Worm (Caenorhabditis elegans): ENCODE results near the gene F59F5.4.

ce11 chrX:10534625-10535244, 8.1 kb upstream of the F59F5.4 start:
- TF ChIP-seq ets-7 (tag; optimal IDR thresholded peaks at IDR 0.05) (no peak), hmg-4 (GFP tag; optimal IDR thresholded peaks at IDR 0.05) (no peak), tbx-37 (GFP tag; conservative IDR thresholded peaks at IDR 0.05) (no peak), ama-1 (optimal IDR thresholded peaks at IDR 0.05) (no peak), flt-1 (GFP tag; IDR thresholded peaks at IDR 0.05) (no peak), tbx-11 (GFP tag; IDR thresholded peaks at IDR 0.05) (no peak), B0310.2 (tag; optimal IDR thresholded peaks at IDR 0.05) (no peak), ceh-36 (tag; optimal IDR thresholded peaks at IDR 0.05) (no peak), tra-4 (tag; optimal IDR thresholded peaks at IDR 0.05) (no peak), pes-1 (GFP tag; IDR thresholded peaks at IDR 0.05) (no peak), F13C5.2 (tag; optimal IDR thresholded peaks at IDR 0.05) (no peak), ceh-13 (GFP tag; optimal IDR thresholded peaks at IDR 0.05) (no peak), aly-1 (tag; optimal IDR thresholded peaks at IDR 0.05) (no peak), hnd-1 (tag; optimal IDR thresholded peaks at IDR 0.05) (no peak)
